Worm (Caenorhabditis elegans) whole organism, L2 larva: ENCODE results near the gene F46G11.2.

Experiments used
- C34F6.9 ChIP-seq: fragments of 150-350 bp; optimal IDR thresholded peaks from 2 replicates; lab custom pipeline; 2014; ENCODE audit warnings: missing biosample characterization, missing genetic modification characterization
- blmp-1 ChIP-seq: sonication (generic microtip); optimal IDR thresholded peaks from 2 replicates; lab custom pipeline; 2017; ENCODE audit warnings: missing genetic modification characterization, mild to moderate bottlenecking, missing compliant biosample characterization, antibody characterized with exemption, moderate library complexity; ENCODE audit not compliant: insufficient read depth
- dmd-4 ChIP-seq: sonication (generic microtip); optimal IDR thresholded peaks from 2 replicates; lab custom pipeline; 2017; ENCODE audit warnings: missing biosample characterization, missing genetic modification characterization
- egl-27 ChIP-seq: sonication (generic microtip); optimal IDR thresholded peaks from 3 replicates; lab custom pipeline; 2017; ENCODE audit warnings: missing biosample characterization, missing genetic modification reagents, missing genetic modification characterization
- elt-1 ChIP-seq: fragments of 150-350 bp; optimal IDR thresholded peaks from 2 replicates; lab custom pipeline; 2014; ENCODE audit warnings: missing biosample characterization, missing genetic modification characterization
- lin-39 ChIP-seq: fragments of 150-350 bp; optimal IDR thresholded peaks from 2 replicates; lab custom pipeline; 2014; ENCODE audit warnings: missing biosample characterization, missing genetic modification reagents, missing genetic modification characterization
- nhr-11 ChIP-seq: fragments of 150-350 bp; optimal IDR thresholded peaks from 2 replicates; lab custom pipeline; 2014; ENCODE audit warnings: missing biosample characterization, missing genetic modification characterization
- nhr-6 ChIP-seq: fragments of 150-350 bp; optimal IDR thresholded peaks from 2 replicates; lab custom pipeline; 2014; ENCODE audit warnings: missing biosample characterization, missing genetic modification characterization
- nhr-77 ChIP-seq: fragments of 150-350 bp; optimal IDR thresholded peaks from 2 replicates; lab custom pipeline; 2014; ENCODE audit warnings: missing biosample characterization, missing genetic modification characterization
- sma-9 ChIP-seq, 2 experiments: fragments of 150-350 bp in 1 of 2; sonication (generic microtip) in 1 of 2; optimal IDR thresholded peaks; 2 replicates each; lab custom pipeline; 2014 to 2016; ENCODE audit warnings: missing genetic modification characterization in 2 of 2, mild to moderate bottlenecking in 1 of 2, missing biosample characterization in 1 of 2, missing compliant biosample characterization in 1 of 2, missing genetic modification reagents in 1 of 2, moderate library complexity in 1 of 2
- snpc-4 ChIP-seq: fragments of 150-350 bp; optimal IDR thresholded peaks from 2 replicates; lab custom pipeline; 2014; ENCODE audit warnings: missing biosample characterization, missing genetic modification characterization
- unc-39 ChIP-seq: fragments of 150-350 bp; optimal IDR thresholded peaks from 2 replicates; lab custom pipeline; 2014; ENCODE audit warnings: missing biosample characterization, missing genetic modification characterization
- unc-62 ChIP-seq: fragments of 150-350 bp; optimal IDR thresholded peaks from 2 replicates; lab custom pipeline; 2014; ENCODE audit warnings: missing biosample characterization, missing genetic modification reagents, missing genetic modification characterization

- no peak for TF ChIP-seq unc-39 (tag; lab: Kevin White, UChicago)
- no peak for TF ChIP-seq egl-27 (tag; lab: Kevin White, UChicago)
- TF ChIP-seq C34F6.9 (tag; lab: Kevin White, UChicago): no peak
- no peak for TF ChIP-seq dmd-4 (tag; lab: Kevin White, UChicago)
- no peak for TF ChIP-seq snpc-4 (tag; lab: Kevin White, UChicago)
- TF ChIP-seq nhr-11 (tag; lab: Kevin White, UChicago): no peak
- no peak for TF ChIP-seq lin-39 (tag; lab: Kevin White, UChicago)
- no peak for TF ChIP-seq nhr-6 (tag; lab: Kevin White, UChicago)
- no peak for TF ChIP-seq unc-62 (GFP tag; lab: Kevin White, UChicago)
- no peak for TF ChIP-seq nhr-77 (tag; lab: Kevin White, UChicago)
- TF ChIP-seq sma-9 (GFP tag; optimal IDR thresholded peaks at IDR 0.05; lab: Kevin White, UChicago): peak; percentile 0
- TF ChIP-seq sma-9 (tag; optimal IDR thresholded peaks at IDR 0.05; lab: Kevin White, UChicago): no peak
- no peak for TF ChIP-seq elt-1 (tag; lab: Kevin White, UChicago)
- no peak for TF ChIP-seq blmp-1
These were observed 27.4 kb downstream of the F46G11.2 start for ce11 chrX:5815343-5815742.
